Worm (Caenorhabditis elegans) whole organism, midembryonic: Measurements from ENCODE around the gene nhr-118.

Source experiments
- T22C8.4 ChIP-seq: fragments of 200-800 bp; sonication (Bioruptor generic); IDR thresholded peaks from 2 replicates; pipeline ENCODE4 v1.3.6; 2022; ENCODE audit warnings: missing genetic modification characterization, missing compliant biosample characterization
- cog-1 ChIP-seq: sonication (generic microtip); optimal IDR thresholded peaks from 2 replicates; lab custom pipeline; 2016; ENCODE audit warnings: missing genetic modification characterization, missing compliant biosample characterization
- flt-1 ChIP-seq: fragments of 200-800 bp; sonication (Bioruptor generic); IDR thresholded peaks from 2 replicates; pipeline ENCODE4 v1.3.6; 2022; ENCODE audit warnings: missing genetic modification characterization, missing compliant biosample characterization
- klf-2 ChIP-seq: fragments of 200-800 bp; sonication (Bioruptor generic); conservative IDR thresholded peaks from 2 replicates; pipeline ENCODE4 v1.3.6; 2022; ENCODE audit warnings: missing genetic modification reagents, missing genetic modification characterization, missing compliant biosample characterization
- med-1 ChIP-seq: sonication (generic microtip); optimal IDR thresholded peaks from 2 replicates; lab custom pipeline; 2017; ENCODE audit warnings: missing genetic modification characterization, mild to moderate bottlenecking, missing compliant biosample characterization, antibody characterized with exemption, missing genetic modification reagents; ENCODE audit not compliant: insufficient read depth
- ref-1 ChIP-seq: fragments of 200-800 bp; sonication (Bioruptor generic); conservative IDR thresholded peaks from 2 replicates; pipeline ENCODE4 v1.3.6; 2022; ENCODE audit warnings: missing genetic modification reagents, missing genetic modification characterization, missing compliant biosample characterization
- tab-1 ChIP-seq: fragments of 200-800 bp; sonication (Bioruptor generic); IDR thresholded peaks from 2 replicates; pipeline ENCODE4 v1.3.6; 2022; ENCODE audit warnings: missing genetic modification characterization, missing compliant biosample characterization
- ztf-23 ChIP-seq: fragments of 200-800 bp; sonication (Bioruptor generic); IDR thresholded peaks from 2 replicates; pipeline ENCODE4 v1.3.6; 2022; ENCODE audit warnings: missing genetic modification reagents, missing genetic modification characterization, missing compliant biosample characterization
- ztf-29 ChIP-seq: fragments of 200-800 bp; sonication (Bioruptor generic); IDR thresholded peaks from 2 replicates; pipeline ENCODE4 v1.3.6; 2022; ENCODE audit warnings: missing genetic modification reagents, missing genetic modification characterization, missing compliant biosample characterization

Gene nhr-118

ce11 chrV:4372986-4373385, 34.6 kb upstream of the nhr-118 start:
- TF ChIP-seq T22C8.4 (no peak), klf-2 (GFP tag; lab: Robert Waterston, UW) (no peak), cog-1 (tag; lab: Kevin White, UChicago) (no peak), ref-1 (no peak), ztf-23 (GFP tag; lab: Robert Waterston, UW) (no peak), ztf-29 (GFP tag; lab: Robert Waterston, UW) (no peak)

DNA sequence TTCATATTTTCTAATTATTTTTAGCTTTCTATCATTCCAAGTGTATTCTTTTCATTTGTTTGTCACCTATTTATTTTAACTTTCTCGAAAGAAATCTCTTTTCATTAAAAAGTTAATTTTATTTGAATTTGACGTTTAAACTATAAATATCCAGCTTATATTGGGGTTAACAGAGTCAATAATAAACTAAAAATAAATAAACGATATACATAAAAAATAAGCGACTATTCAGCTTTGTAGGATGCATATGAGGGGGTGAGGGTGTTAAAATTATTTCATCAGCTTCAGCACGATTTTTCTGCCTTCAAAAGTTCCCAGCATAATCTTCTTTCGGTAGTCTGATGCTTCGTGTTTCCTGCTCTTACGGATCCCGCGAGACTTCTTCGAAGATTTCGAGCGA, 34.0 kb upstream of the nhr-118 start:
- TF ChIP-seq klf-2 (GFP tag; lab: Robert Waterston, UW) (no peak), tab-1 (GFP tag; lab: Robert Waterston, UW) (no peak), T22C8.4 (no peak), cog-1 (tag; lab: Kevin White, UChicago) (no peak), ztf-23 (GFP tag; lab: Robert Waterston, UW) (no peak), ref-1 (no peak), ztf-29 (GFP tag; lab: Robert Waterston, UW) (no peak), med-1 (GFP tag; lab: Kevin White, UChicago) (no peak), flt-1 (GFP tag; lab: Robert Waterston, UW) (no peak)

- TF ChIP-seq ref-1 = no peak
- TF ChIP-seq T22C8.4 = no peak
- TF ChIP-seq med-1 (GFP tag; lab: Kevin White, UChicago) = no peak
- no peak for TF ChIP-seq ztf-23 (GFP tag; lab: Robert Waterston, UW)
- TF ChIP-seq flt-1 (GFP tag; lab: Robert Waterston, UW) = no peak
- no peak for TF ChIP-seq cog-1 (tag; lab: Kevin White, UChicago)
- no peak for TF ChIP-seq klf-2 (GFP tag; lab: Robert Waterston, UW)
Observed at ce11 chrV:4374625-4375024, 33.0 kb upstream of the nhr-118 start, which contains the start of gene neg-1. TSS of gene neg-1 (minus strand) at chrV:4374874.

- TF ChIP-seq cog-1 (tag; lab: Kevin White, UChicago) = no peak
- no peak for TF ChIP-seq ztf-23 (GFP tag; lab: Robert Waterston, UW)
- TF ChIP-seq klf-2 (GFP tag; lab: Robert Waterston, UW) = no peak
Observed at ce11 chrV:4375807-4376564, 31.6 kb upstream of the nhr-118 start, which contains the start of gene F32D1.7. TSS of gene F32D1.7 (minus strand) at chrV:4376173.

DNA sequence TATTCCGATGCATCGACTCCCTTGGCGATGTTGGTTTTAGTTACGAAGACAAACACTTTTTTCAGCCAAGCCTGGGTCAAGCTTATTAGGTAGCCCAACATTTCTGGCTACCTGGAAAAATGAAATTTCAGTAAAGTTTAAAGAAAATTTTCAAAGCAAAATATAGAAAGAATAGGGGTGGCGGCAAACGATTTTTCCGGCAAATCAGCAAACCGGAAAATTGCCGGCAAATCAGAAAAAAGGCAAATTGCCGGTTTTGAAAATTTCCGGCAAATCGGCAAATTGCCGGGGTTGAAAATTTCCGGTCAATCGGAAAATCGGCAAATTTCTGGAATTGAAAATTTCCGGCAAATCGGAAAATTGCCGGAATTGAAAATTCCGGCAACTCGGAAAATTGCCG, 30.0 kb upstream of the nhr-118 start, which contains the start of gene F32D1.8:
Gene F32D1.8 (minus strand): TSS at position 101 of the 400 bp plus-strand sequence.
- TF ChIP-seq ref-1 (no peak), ztf-23 (GFP tag; lab: Robert Waterston, UW) (0 out of 2 replicates have a peak, but pooled peaks have one; percentile 17), med-1 (GFP tag; lab: Kevin White, UChicago) (no peak), ztf-29 (GFP tag; lab: Robert Waterston, UW) (no peak), T22C8.4 (no peak)

- TF ChIP-seq klf-2 (GFP tag; lab: Robert Waterston, UW) (no peak), ref-1 (no peak), ztf-29 (GFP tag; lab: Robert Waterston, UW) (no peak), cog-1 (tag; lab: Kevin White, UChicago) (no peak), flt-1 (GFP tag; lab: Robert Waterston, UW) (no peak), ztf-23 (GFP tag; lab: Robert Waterston, UW) (no peak), med-1 (GFP tag; lab: Kevin White, UChicago) (no peak), T22C8.4 (no peak), tab-1 (GFP tag; lab: Robert Waterston, UW) (no peak)
Observed at ce11 chrV:4382298-4382697, 25.3 kb upstream of the nhr-118 start, which contains the start of gene F13A2.1. TSS of gene F13A2.1 (minus strand) at chrV:4382398.

ce11 chrV:4384482-4384881, 23.1 kb upstream of the nhr-118 start, which contains the start of gene F13A2.2:
TSS of gene F13A2.2 (minus strand) at chrV:4384582.
- no peak for TF ChIP-seq tab-1 (GFP tag; lab: Robert Waterston, UW)
- TF ChIP-seq ztf-29 (GFP tag; lab: Robert Waterston, UW) = no peak
- no peak for TF ChIP-seq T22C8.4
- no peak for TF ChIP-seq ztf-23 (GFP tag; lab: Robert Waterston, UW)
- no peak for TF ChIP-seq med-1 (GFP tag; lab: Kevin White, UChicago)
- no peak for TF ChIP-seq flt-1 (GFP tag; lab: Robert Waterston, UW)
- TF ChIP-seq cog-1 (tag; lab: Kevin White, UChicago) = no peak
- TF ChIP-seq klf-2 (GFP tag; lab: Robert Waterston, UW) = no peak
- TF ChIP-seq ref-1 = no peak

DNA sequence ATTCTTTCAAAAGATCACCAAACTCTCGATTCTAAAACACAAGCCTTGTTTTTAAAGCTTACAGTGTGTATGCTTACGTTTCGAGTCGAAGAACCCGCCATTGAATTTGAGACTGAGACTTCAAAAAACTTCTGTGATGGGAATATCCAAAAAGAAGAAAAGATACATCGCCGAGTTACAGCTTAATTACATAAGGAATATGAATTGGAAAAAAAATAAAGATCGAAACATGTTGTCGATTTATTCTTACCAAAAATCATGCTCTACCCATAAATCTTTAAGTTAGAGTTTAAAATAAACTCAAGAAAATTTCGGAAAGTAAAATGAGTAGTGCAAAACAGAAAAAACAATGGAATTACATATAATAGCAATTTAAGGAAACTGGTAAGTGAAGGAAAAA, 21.4 kb upstream of the nhr-118 start, which contains the start of gene F13A2.10:
Gene F13A2.10 (minus strand): TSS at position 101 of the 400 bp plus-strand sequence.
- TF ChIP-seq ztf-23 (GFP tag; lab: Robert Waterston, UW) (no peak), klf-2 (GFP tag; lab: Robert Waterston, UW) (no peak), tab-1 (GFP tag; lab: Robert Waterston, UW) (no peak)

ce11 chrV:4387402-4387801, 20.2 kb upstream of the nhr-118 start, which contains the start of gene F13A2.9:
TSS of gene F13A2.9 (minus strand) at chrV:4387502.
- TF ChIP-seq ztf-23 (GFP tag; lab: Robert Waterston, UW) = no peak
- TF ChIP-seq T22C8.4 = no peak
- no peak for TF ChIP-seq tab-1 (GFP tag; lab: Robert Waterston, UW)
- no peak for TF ChIP-seq klf-2 (GFP tag; lab: Robert Waterston, UW)
- TF ChIP-seq ztf-29 (GFP tag; lab: Robert Waterston, UW) = no peak
- TF ChIP-seq ref-1 = no peak
- TF ChIP-seq cog-1 (tag; lab: Kevin White, UChicago) = no peak
- no peak for TF ChIP-seq med-1 (GFP tag; lab: Kevin White, UChicago)
- no peak for TF ChIP-seq flt-1 (GFP tag; lab: Robert Waterston, UW)
